Fruit fly (Drosophila melanogaster) whole organism, embryonic: ENCODE results near the gene Cyp4d21.

Source experiments
- Atf-2 ChIP-seq: fragments of 200-800 bp; sonication (Bioruptor generic); optimal IDR thresholded peaks from 2 replicates; lab custom pipeline; 2016; ENCODE audit warnings: missing biosample characterization, missing genetic modification characterization
- Atf6 ChIP-seq: fragments of 200-800 bp; sonication (Bioruptor generic); IDR thresholded peaks from 2 replicates; pipeline ENCODE4 v1.3.6; 2022; ENCODE audit warnings: missing biosample characterization, missing genetic modification characterization
- BtbVII ChIP-seq: fragments of 200-800 bp; sonication (Bioruptor generic); optimal IDR thresholded peaks from 3 replicates; lab custom pipeline; 2017; ENCODE audit warnings: missing biosample characterization, mild to moderate bottlenecking, missing genetic modification characterization
- CG10209 ChIP-seq: fragments of 200-800 bp; sonication (Bioruptor generic); optimal IDR thresholded peaks from 3 replicates; lab custom pipeline; 2017; ENCODE audit warnings: missing biosample characterization, mild to moderate bottlenecking, missing genetic modification characterization, missing genetic modification reagents
- CG10267 ChIP-seq: fragments of 200-800 bp; sonication (Bioruptor generic); optimal IDR thresholded peaks from 2 replicates; lab custom pipeline; 2018; ENCODE audit warnings: missing biosample characterization, mild to moderate bottlenecking, missing genetic modification characterization, moderate library complexity
- CG10321 ChIP-seq: fragments of 200-800 bp; sonication (Bioruptor generic); IDR thresholded peaks from 2 replicates; pipeline ENCODE4 v1.3.6; 2022; ENCODE audit warnings: missing biosample characterization, missing genetic modification characterization
- CG10462 ChIP-seq: fragments of 200-800 bp; sonication (Bioruptor generic); optimal IDR thresholded peaks from 2 replicates; lab custom pipeline; 2016; ENCODE audit warnings: missing biosample characterization, missing genetic modification characterization
- CG12942 ChIP-seq: fragments of 200-800 bp; sonication (Bioruptor generic); optimal IDR thresholded peaks from 3 replicates; lab custom pipeline; 2016; ENCODE audit warnings: missing biosample characterization, missing genetic modification characterization
- CG1647 ChIP-seq: fragments of 200-800 bp; sonication (Bioruptor generic); optimal IDR thresholded peaks from 3 replicates; lab custom pipeline; 2016; ENCODE audit warnings: missing biosample characterization, missing genetic modification characterization
- CG2678 ChIP-seq: fragments of 200-800 bp; sonication (Bioruptor generic); optimal IDR thresholded peaks from 3 replicates; lab custom pipeline; 2019; ENCODE audit warnings: missing biosample characterization, mild to moderate bottlenecking, missing genetic modification characterization, moderate library complexity
- CG34376 ChIP-seq: fragments of 200-800 bp; sonication (Bioruptor generic); optimal IDR thresholded peaks from 2 replicates; lab custom pipeline; 2018; ENCODE audit warnings: missing biosample characterization, mild to moderate bottlenecking, missing genetic modification characterization
- CG42726 ChIP-seq: fragments of 200-800 bp; sonication (Bioruptor generic); IDR thresholded peaks from 2 replicates; pipeline ENCODE4 v1.3.6; 2022; ENCODE audit warnings: missing biosample characterization, missing genetic modification characterization; ENCODE audit not compliant: partially characterized antibody
- CG6175 ChIP-seq: fragments of 200-800 bp; sonication (Bioruptor generic); IDR thresholded peaks from 3 replicates; pipeline ENCODE4 v1.3.6; 2022; ENCODE audit warnings: missing biosample characterization, missing genetic modification characterization
- CG7372 ChIP-seq: fragments of 200-800 bp; sonication (Bioruptor generic); IDR thresholded peaks from 2 replicates; pipeline ENCODE4 v1.3.6; 2022; ENCODE audit warnings: missing biosample characterization, missing genetic modification characterization
- CG9437 ChIP-seq: fragments of 200-800 bp; sonication (Bioruptor generic); optimal IDR thresholded peaks from 2 replicates; lab custom pipeline; 2018; ENCODE audit warnings: missing biosample characterization, mild to moderate bottlenecking, missing genetic modification characterization
- CG9727 ChIP-seq: fragments of 200-800 bp; sonication (Bioruptor generic); optimal IDR thresholded peaks from 3 replicates; lab custom pipeline; 2017; ENCODE audit warnings: missing biosample characterization, mild to moderate bottlenecking, missing genetic modification characterization
- CG9797 ChIP-seq: fragments of 200-800 bp; sonication (Bioruptor generic); optimal IDR thresholded peaks from 3 replicates; lab custom pipeline; 2018; ENCODE audit warnings: missing biosample characterization, mild to moderate bottlenecking, missing genetic modification characterization
- Camta ChIP-seq: fragments of 200-800 bp; sonication (Bioruptor generic); optimal IDR thresholded peaks from 2 replicates; lab custom pipeline; 2016; ENCODE audit warnings: missing biosample characterization, missing genetic modification characterization
- Doc3 ChIP-seq: fragments of 200-800 bp; sonication (Bioruptor generic); IDR thresholded peaks from 3 replicates; pipeline ENCODE4 v1.3.6; 2022; ENCODE audit warnings: missing biosample characterization, missing genetic modification characterization; ENCODE audit not compliant: partially characterized antibody
- Ets97D ChIP-seq: fragments of 200-800 bp; sonication (Bioruptor generic); optimal IDR thresholded peaks from 3 replicates; lab custom pipeline; 2016; ENCODE audit warnings: missing biosample characterization, missing genetic modification characterization
- HmgZ ChIP-seq: fragments of 200-800 bp; sonication (Bioruptor generic); optimal IDR thresholded peaks from 2 replicates; lab custom pipeline; 2018; ENCODE audit warnings: missing biosample characterization, mild to moderate bottlenecking, missing genetic modification characterization
- Hmr ChIP-seq: fragments of 200-800 bp; sonication (Bioruptor generic); optimal IDR thresholded peaks from 3 replicates; lab custom pipeline; 2017; ENCODE audit warnings: mild to moderate bottlenecking, missing biosample characterization, missing genetic modification reagents, missing genetic modification characterization
- Hsf ChIP-seq: fragments of 200-800 bp; sonication (Bioruptor generic); optimal IDR thresholded peaks from 3 replicates; lab custom pipeline; 2016; ENCODE audit warnings: missing biosample characterization, missing genetic modification characterization
- MESR4 ChIP-seq: fragments of 200-800 bp; sonication (Bioruptor generic); optimal IDR thresholded peaks from 2 replicates; lab custom pipeline; 2018; ENCODE audit warnings: missing biosample characterization, mild to moderate bottlenecking, missing genetic modification characterization, moderate library complexity
- Max ChIP-seq: fragments of 200-800 bp; sonication (Bioruptor generic); optimal IDR thresholded peaks from 2 replicates; lab custom pipeline; 2016; ENCODE audit warnings: missing biosample characterization, mild to moderate bottlenecking, missing genetic modification characterization
- Meics ChIP-seq: fragments of 200-800 bp; sonication (Bioruptor generic); optimal IDR thresholded peaks from 2 replicates; lab custom pipeline; 2017; ENCODE audit warnings: missing biosample characterization, mild to moderate bottlenecking, missing genetic modification characterization
- Pdp1 ChIP-seq, 2 experiments: fragments of 200-800 bp; sonication (Bioruptor generic); optimal IDR thresholded peaks; 3 replicates each; lab custom pipeline; 2016; ENCODE audit warnings: missing biosample characterization in 2 of 2, missing genetic modification characterization in 2 of 2, mild to moderate bottlenecking in 1 of 2, moderate library complexity in 1 of 2
- Side ChIP-seq: fragments of 200-800 bp; sonication (Bioruptor generic); optimal IDR thresholded peaks from 2 replicates; lab custom pipeline; 2016; ENCODE audit warnings: missing biosample characterization, missing genetic modification characterization
- Six4 ChIP-seq: fragments of 200-800 bp; sonication (Bioruptor generic); optimal IDR thresholded peaks from 2 replicates; lab custom pipeline; 2016; ENCODE audit warnings: missing biosample characterization, missing genetic modification characterization
- Vsx1 ChIP-seq: fragments of 200-800 bp; sonication (Bioruptor generic); optimal IDR thresholded peaks from 2 replicates; lab custom pipeline; 2017; ENCODE audit warnings: missing biosample characterization, mild to moderate bottlenecking, missing genetic modification characterization, missing genetic modification reagents
- ac ChIP-seq: fragments of 200-800 bp; sonication (Bioruptor generic); optimal IDR thresholded peaks from 3 replicates; lab custom pipeline; 2017; ENCODE audit warnings: missing biosample characterization, mild to moderate bottlenecking, missing genetic modification characterization
- bbx ChIP-seq: fragments of 200-800 bp; sonication (Bioruptor generic); IDR thresholded peaks from 2 replicates; pipeline ENCODE4 v1.3.6; 2022; ENCODE audit warnings: missing biosample characterization, missing genetic modification characterization; ENCODE audit not compliant: partially characterized antibody
- bcd ChIP-seq: fragments of 200-800 bp; sonication (Bioruptor generic); optimal IDR thresholded peaks from 2 replicates; lab custom pipeline; 2017; ENCODE audit warnings: missing biosample characterization, mild to moderate bottlenecking, missing genetic modification characterization
- bowl ChIP-seq: fragments of 200-800 bp; sonication (Bioruptor generic); IDR thresholded peaks from 2 replicates; pipeline ENCODE4 v1.3.6; 2022; ENCODE audit warnings: missing biosample characterization, missing genetic modification characterization
- cas ChIP-seq: fragments of 200-800 bp; sonication (Bioruptor generic); IDR thresholded peaks from 2 replicates; pipeline ENCODE4 v1.3.6; 2022; ENCODE audit warnings: missing biosample characterization, missing genetic modification characterization
- eve ChIP-seq, 2 experiments: fragments of >200 bp; optimal IDR thresholded peaks; 2 replicates each; lab custom pipeline; 2017; ENCODE audit warnings: missing biosample characterization in 2 of 2, missing genetic modification characterization in 2 of 2
- fru ChIP-seq: fragments of >200 bp; optimal IDR thresholded peaks from 2 replicates; lab custom pipeline; 2017
- gcm ChIP-seq: fragments of 200-800 bp; sonication (Bioruptor generic); optimal IDR thresholded peaks from 2 replicates; lab custom pipeline; 2019; ENCODE audit warnings: missing biosample characterization, mild to moderate bottlenecking, missing genetic modification characterization, moderate library complexity
- gcm2 ChIP-seq: fragments of 200-800 bp; sonication (Bioruptor generic); optimal IDR thresholded peaks from 2 replicates; lab custom pipeline; 2016; ENCODE audit warnings: missing biosample characterization, missing genetic modification characterization
- gt ChIP-seq: fragments of 200-800 bp; sonication (Bioruptor generic); IDR thresholded peaks from 2 replicates; pipeline ENCODE4 v1.3.6; 2022; ENCODE audit warnings: missing biosample characterization, missing genetic modification characterization
- hbn ChIP-seq: fragments of 200-800 bp; sonication (Bioruptor generic); IDR thresholded peaks from 2 replicates; pipeline ENCODE4 v1.3.6; 2022; ENCODE audit warnings: missing biosample characterization, missing genetic modification characterization; ENCODE audit not compliant: partially characterized antibody
- ind ChIP-seq: fragments of 200-800 bp; sonication (Bioruptor generic); optimal IDR thresholded peaks from 3 replicates; lab custom pipeline; 2016; ENCODE audit warnings: missing biosample characterization, missing genetic modification characterization
- lab ChIP-seq: fragments of 200-800 bp; sonication (Bioruptor generic); optimal IDR thresholded peaks from 3 replicates; lab custom pipeline; 2017; ENCODE audit warnings: missing biosample characterization, missing genetic modification characterization, mild to moderate bottlenecking, moderate library complexity, missing genetic modification reagents
- lmd ChIP-seq: fragments of 200-800 bp; sonication (Bioruptor generic); IDR thresholded peaks from 2 replicates; pipeline ENCODE4 v1.3.6; 2022; ENCODE audit warnings: missing biosample characterization, missing genetic modification characterization
- mirr ChIP-seq: fragments of 200-800 bp; sonication (Bioruptor generic); optimal IDR thresholded peaks from 3 replicates; lab custom pipeline; 2018; ENCODE audit warnings: missing biosample characterization, mild to moderate bottlenecking, missing genetic modification characterization
- sc ChIP-seq, 3 experiments: fragments of >200 bp in 2 of 3; fragments of 200-800 bp in 1 of 3; sonication (Bioruptor generic) in 1 of 3; optimal IDR thresholded peaks; 2 replicates in 2 of 3; 3 replicates in 1 of 3; lab custom pipeline; 2017; ENCODE audit warnings: mild to moderate bottlenecking in 1 of 3, missing biosample characterization in 1 of 3, missing genetic modification characterization in 1 of 3, missing genetic modification reagents in 1 of 3
- slp2 ChIP-seq: fragments of 200-800 bp; sonication (Bioruptor generic); optimal IDR thresholded peaks from 2 replicates; lab custom pipeline; 2016; ENCODE audit warnings: missing biosample characterization, missing genetic modification characterization
- tup ChIP-seq: fragments of 200-800 bp; sonication (Bioruptor generic); optimal IDR thresholded peaks from 2 replicates; lab custom pipeline; 2016; ENCODE audit warnings: missing biosample characterization, mild to moderate bottlenecking, missing genetic modification characterization, moderate library complexity
- unc-4 ChIP-seq: fragments of 200-800 bp; sonication (Bioruptor generic); IDR thresholded peaks from 2 replicates; pipeline ENCODE4 v1.3.6; 2022; ENCODE audit warnings: missing biosample characterization, missing genetic modification characterization; ENCODE audit not compliant: partially characterized antibody
- unpg ChIP-seq: fragments of 200-800 bp; sonication (Bioruptor generic); optimal IDR thresholded peaks from 3 replicates; lab custom pipeline; 2018; ENCODE audit warnings: missing biosample characterization, mild to moderate bottlenecking, missing genetic modification characterization, moderate library complexity

Cyp4d21 gene

dm6 chr2L:7596862-7597261 is 8.5 kb upstream of the Cyp4d21 start (continued):
- peak; percentile 84 for TF ChIP-seq gcm2 (GFP tag; lab: Kevin White, UChicago)
- peak; percentile 72 for TF ChIP-seq lab (GFP tag; lab: Kevin White, UChicago)
- peak; percentile 81 for TF ChIP-seq lmd
- TF ChIP-seq unc-4 (GFP tag; lab: Robert Waterston, UW): no peak
- TF ChIP-seq CG34376: no peak
- peak; percentile 20 for TF ChIP-seq BtbVII
- peak; percentile 88 for TF ChIP-seq Hsf (GFP tag; lab: Kevin White, UChicago)
- peak; percentile 77 for TF ChIP-seq bcd (GFP tag; lab: Kevin White, UChicago)
- TF ChIP-seq CG9727 (GFP tag; lab: Kevin White, UChicago): peak; percentile 93
- peak; percentile 70 for TF ChIP-seq Vsx1 (GFP tag; lab: Kevin White, UChicago)
- peak; percentile 81 for TF ChIP-seq Six4
- TF ChIP-seq tup (GFP tag; lab: Kevin White, UChicago): peak; percentile 82
- peak; percentile 92 for TF ChIP-seq unpg (GFP tag; lab: Kevin White, UChicago)
- TF ChIP-seq CG10321: no peak
- no peak; the same call in 1 of the 2 replicates for TF ChIP-seq Atf6
- TF ChIP-seq CG10209 (GFP tag; lab: Kevin White, UChicago): peak; percentile 79
- TF ChIP-seq bbx (GFP tag; lab: Robert Waterston, UW): no peak
- TF ChIP-seq CG9437 (GFP tag; lab: Kevin White, UChicago): peak; percentile 54
- TF ChIP-seq gcm: peak; percentile 81
- no peak for TF ChIP-seq mirr
- TF ChIP-seq slp2 (GFP tag; lab: Kevin White, UChicago): peak; percentile 84
- TF ChIP-seq ac (GFP tag; lab: Kevin White, UChicago): peak; percentile 92
- peak; percentile 83 for TF ChIP-seq CG10462 (GFP tag; lab: Kevin White, UChicago)
- TF ChIP-seq HmgZ: peak; percentile 10
- peak; percentile 86 for TF ChIP-seq CG2678 (tag; lab: Kevin White, UChicago)
- peak; percentile 32 to 96 for TF ChIP-seq eve (GFP tag; optimal IDR thresholded peaks at IDR 0.05; lab: Kevin White, UChicago)
- TF ChIP-seq cas (GFP tag; lab: Robert Waterston, UW): no peak
- TF ChIP-seq CG9797 (GFP tag; lab: Kevin White, UChicago): peak; percentile 1
- TF ChIP-seq bowl (GFP tag; lab: Robert Waterston, UW): no peak
- TF ChIP-seq CG6175 (GFP tag; lab: Robert Waterston, UW): no peak
- no peak for TF ChIP-seq Doc3 (GFP tag; lab: Robert Waterston, UW)
- TF ChIP-seq CG1647 (GFP tag; lab: Kevin White, UChicago): peak; percentile 77
- no peak for TF ChIP-seq CG42726 (GFP tag; lab: Robert Waterston, UW)
- TF ChIP-seq gt (GFP tag; lab: Robert Waterston, UW): peak; percentile 84
- TF ChIP-seq Hmr (GFP tag; lab: Kevin White, UChicago): no peak
- peak; percentile 57 to 78 for TF ChIP-seq Pdp1 (GFP tag; optimal IDR thresholded peaks at IDR 0.05; lab: Kevin White, UChicago)
- no peak for TF ChIP-seq fru (lab: Kevin White, UChicago)
- peak; percentile 73 for TF ChIP-seq CG12942 (GFP tag; lab: Kevin White, UChicago)
- peak; percentile 81 for TF ChIP-seq Max
- TF ChIP-seq Atf-2 (GFP tag; lab: Kevin White, UChicago): peak; percentile 85
- TF ChIP-seq sc (optimal IDR thresholded peaks at IDR 0.05; lab: Kevin White, UChicago): no peak
- peak; percentile 77 for TF ChIP-seq sc (GFP tag; optimal IDR thresholded peaks at IDR 0.05; lab: Kevin White, UChicago)
- TF ChIP-seq Side: peak; percentile 83
- TF ChIP-seq Ets97D: peak; percentile 53
- TF ChIP-seq Meics: peak; percentile 9
- peak; percentile 83 for TF ChIP-seq Camta (GFP tag; lab: Kevin White, UChicago)
- peak; percentile 71 for TF ChIP-seq ind (GFP tag; lab: Kevin White, UChicago)
- peak; percentile 10 for TF ChIP-seq MESR4
- TF ChIP-seq CG7372 (GFP tag; lab: Robert Waterston, UW): peak; percentile 48; the same call in 1 of the 2 replicates
- TF ChIP-seq hbn (GFP tag; lab: Robert Waterston, UW): no peak
- TF ChIP-seq CG10267 (tag; lab: Kevin White, UChicago): peak; percentile 84
